Fruit fly (Drosophila melanogaster): Measurements from ENCODE around the gene CG17028.

DNA sequence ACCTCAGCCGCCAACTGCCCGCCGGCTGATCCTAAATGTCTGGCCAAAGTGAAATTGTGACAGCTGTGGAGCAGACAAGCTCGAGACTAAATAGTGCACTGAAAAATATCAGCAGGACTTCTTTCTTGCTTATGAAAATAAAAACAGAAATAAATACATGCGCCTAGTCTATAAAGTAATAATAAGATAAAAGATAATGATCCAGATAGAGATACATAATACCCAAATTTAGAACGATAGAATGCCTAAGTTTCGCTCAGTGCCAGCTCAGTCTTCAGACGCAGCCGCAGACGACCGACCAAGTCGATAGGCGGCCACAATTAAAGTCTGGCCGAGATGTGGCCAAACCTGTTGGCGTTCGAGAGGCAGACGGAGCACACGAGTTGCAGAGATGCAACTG is 37.5 kb upstream of the CG17028 start:
- TF ChIP-seq lz (GFP tag; optimal IDR thresholded peaks at IDR 0.05) (peak; percentile 87), Sox102F (GFP tag; optimal IDR thresholded peaks at IDR 0.05) (peak; percentile 91), CG8119 (GFP tag; IDR thresholded peaks at IDR 0.05) (peak; percentile 96)
